Worm (Caenorhabditis elegans) whole organism, mixed stage, embryonic: ENCODE data around the gene C08F11.7.

ENCODE experiments used
- ceh-83 ChIP-seq: fragments of 200-800 bp; sonication (Bioruptor generic); optimal IDR thresholded peaks from 2 replicates; lab custom pipeline; 2018; ENCODE audit warnings: mild to moderate bottlenecking, missing genetic modification characterization, missing compliant biosample characterization
- elt-1 ChIP-seq: sonication (generic microtip); optimal IDR thresholded peaks from 2 replicates; lab custom pipeline; 2017; ENCODE audit warnings: missing genetic modification characterization, mild to moderate bottlenecking, missing compliant biosample characterization, antibody characterized with exemption, moderate library complexity, borderline replicate concordance; ENCODE audit not compliant: insufficient read depth
- lin-32 ChIP-seq: fragments of 200-800 bp; sonication (Bioruptor generic); optimal IDR thresholded peaks from 2 replicates; lab custom pipeline; 2018; ENCODE audit warnings: mild to moderate bottlenecking, missing genetic modification characterization, missing compliant biosample characterization
- nhr-28 ChIP-seq: fragments of 150-350 bp; optimal IDR thresholded peaks from 2 replicates; lab custom pipeline; 2014; ENCODE audit warnings: missing biosample characterization, missing genetic modification characterization
- pha-4 ChIP-seq: fragments of 150-350 bp; optimal IDR thresholded peaks from 2 replicates; lab custom pipeline; 2018; ENCODE audit warnings: missing biosample characterization, missing genetic modification reagents, missing genetic modification characterization
- snpc-4 ChIP-seq: fragments of 150-350 bp; optimal IDR thresholded peaks from 2 replicates; lab custom pipeline; 2014; ENCODE audit warnings: missing biosample characterization, missing genetic modification characterization
- unc-39 ChIP-seq: fragments of 150-350 bp; optimal IDR thresholded peaks from 2 replicates; lab custom pipeline; 2014; ENCODE audit warnings: missing biosample characterization, missing genetic modification characterization

ce11 chrIV:13664090-13664489 is 27.0 kb downstream of the C08F11.7 start, which contains the start of gene Y45F10C.4:
- TF ChIP-seq unc-39 (no peak), elt-1 (tag; lab: Kevin White, UChicago) (no peak), lin-32 (no peak), pha-4 (no peak), nhr-28 (tag; lab: Kevin White, UChicago) (no peak), ceh-83 (GFP tag; lab: Kevin White, UChicago) (no peak), snpc-4 (tag; lab: Kevin White, UChicago) (no peak)
